Worm (Caenorhabditis elegans): ENCODE results near the gene dhs-27.

dhs-27 gene

ce11 chrX:3439823-3440222 lies 25.3 kb upstream of the dhs-27 start:
- no peak for TF ChIP-seq elt-3 (tag; optimal IDR thresholded peaks at IDR 0.05)
- TF ChIP-seq hlh-1 (tag; optimal IDR thresholded peaks at IDR 0.05), result peak; percentile 63

ce11 chrX:3430020-3430419 lies 15.5 kb upstream of the dhs-27 start, which contains the start of gene ZK813.4:
Gene ZK813.4, minus strand, starts transcription at chrX:3430120.
- TF ChIP-seq mab-5 (tag; optimal IDR thresholded peaks at IDR 0.05) (no peak), pha-4 (tag; optimal IDR thresholded peaks at IDR 0.05) (no peak), lin-32 (GFP tag; optimal IDR thresholded peaks at IDR 0.05) (no peak), elt-3 (tag; optimal IDR thresholded peaks at IDR 0.05) (no peak), unc-39 (tag; optimal IDR thresholded peaks at IDR 0.05) (no peak), ceh-83 (GFP tag; optimal IDR thresholded peaks at IDR 0.05) (no peak), lin-13 (tag; optimal IDR thresholded peaks at IDR 0.05) (no peak), mls-2 (tag; optimal IDR thresholded peaks at IDR 0.05) (no peak), blmp-1 (tag; optimal IDR thresholded peaks at IDR 0.05) (no peak), elt-1 (tag; optimal IDR thresholded peaks at IDR 0.05; ENCODE audit: borderline replicate concordance, insufficient read depth) (no peak), lsy-2 (tag; optimal IDR thresholded peaks at IDR 0.05) (no peak), mep-1 (tag; optimal IDR thresholded peaks at IDR 0.05) (no peak), hlh-1 (tag; optimal IDR thresholded peaks at IDR 0.05) (no peak), ham-2 (GFP tag; optimal IDR thresholded peaks at IDR 0.05) (no peak), nhr-76 (tag; optimal IDR thresholded peaks at IDR 0.05) (no peak), nhr-237 (tag; optimal IDR thresholded peaks at IDR 0.05) (no peak), sptf-1 (tag; optimal IDR thresholded peaks at IDR 0.05) (no peak), nhr-2 (tag; optimal IDR thresholded peaks at IDR 0.05) (no peak), sem-2 (GFP tag; optimal IDR thresholded peaks at IDR 0.05) (no peak), ces-1 (GFP tag; optimal IDR thresholded peaks at IDR 0.05) (no peak)

ce11 chrX:3429122-3429521 lies 14.6 kb upstream of the dhs-27 start:
- peak; percentile 53 for TF ChIP-seq ces-1 (GFP tag; optimal IDR thresholded peaks at IDR 0.05)
- TF ChIP-seq bed-3 (GFP tag; optimal IDR thresholded peaks at IDR 0.05), result no peak

- TF ChIP-seq ces-1 (GFP tag; optimal IDR thresholded peaks at IDR 0.05), result no peak
- no peak for TF ChIP-seq ham-2 (GFP tag; optimal IDR thresholded peaks at IDR 0.05)
- no peak for TF ChIP-seq M03D4.4 (tag; optimal IDR thresholded peaks at IDR 0.05)
- no peak for TF ChIP-seq nhr-2 (tag; optimal IDR thresholded peaks at IDR 0.05)
- no peak for TF ChIP-seq sptf-1 (tag; optimal IDR thresholded peaks at IDR 0.05)
- no peak for TF ChIP-seq elt-3 (tag; optimal IDR thresholded peaks at IDR 0.05)
- TF ChIP-seq unc-39 (tag; optimal IDR thresholded peaks at IDR 0.05), result no peak
- TF ChIP-seq lsy-2 (tag; optimal IDR thresholded peaks at IDR 0.05), result no peak
- no peak for TF ChIP-seq elt-1 (tag; optimal IDR thresholded peaks at IDR 0.05; ENCODE audit: borderline replicate concordance, insufficient read depth)
- no peak for TF ChIP-seq ztf-11 (tag; optimal IDR thresholded peaks at IDR 0.05)
- no peak for TF ChIP-seq bed-3 (GFP tag; optimal IDR thresholded peaks at IDR 0.05)
- TF ChIP-seq snpc-4 (tag; optimal IDR thresholded peaks at IDR 0.05), result no peak
- no peak for TF ChIP-seq nhr-76 (tag; optimal IDR thresholded peaks at IDR 0.05)
- no peak for TF ChIP-seq cnd-1 (tag; optimal IDR thresholded peaks at IDR 0.05)
These were observed 10.0 kb upstream of the dhs-27 start, which contains the start of gene ZK813.6 for ce11 chrX:3424516-3424915. Gene ZK813.6, plus strand, starts transcription at chrX:3424816.

- TF ChIP-seq lin-32 (GFP tag; optimal IDR thresholded peaks at IDR 0.05) (no peak), blmp-1 (tag; optimal IDR thresholded peaks at IDR 0.05) (no peak), ceh-43 (GFP tag; optimal IDR thresholded peaks at IDR 0.05) (no peak), nhr-76 (tag; optimal IDR thresholded peaks at IDR 0.05) (no peak), flh-1 (GFP tag; optimal IDR thresholded peaks at IDR 0.05) (no peak), sem-2 (GFP tag; optimal IDR thresholded peaks at IDR 0.05) (no peak), unc-120 (tag; optimal IDR thresholded peaks at IDR 0.05; ENCODE audit: poor library complexity, severe bottlenecking) (no peak), hlh-1 (tag; optimal IDR thresholded peaks at IDR 0.05) (no peak), mab-5 (tag; optimal IDR thresholded peaks at IDR 0.05) (no peak), nhr-28 (tag; optimal IDR thresholded peaks at IDR 0.05) (no peak), sptf-1 (tag; optimal IDR thresholded peaks at IDR 0.05) (no peak), unc-39 (tag; optimal IDR thresholded peaks at IDR 0.05) (no peak), snpc-4 (tag; optimal IDR thresholded peaks at IDR 0.05) (no peak), M03D4.4 (tag; optimal IDR thresholded peaks at IDR 0.05) (no peak), nhr-237 (tag; optimal IDR thresholded peaks at IDR 0.05) (no peak), zip-8 (tag; optimal IDR thresholded peaks at IDR 0.05) (no peak), nhr-12 (tag; optimal IDR thresholded peaks at IDR 0.05) (no peak), ztf-11 (tag; optimal IDR thresholded peaks at IDR 0.05) (no peak), cnd-1 (tag; optimal IDR thresholded peaks at IDR 0.05) (no peak), drap-1 (GFP tag; optimal IDR thresholded peaks at IDR 0.05) (no peak)
These were observed 4.6 kb upstream of the dhs-27 start, which contains the start of gene C04F6.7 for ce11 chrX:3419084-3419483. Gene C04F6.7, minus strand, starts transcription at chrX:3419184.

Data from whole organism, mixed stage, embryonic.